Fruit fly (Drosophila melanogaster): ENCODE measurements around the gene CG1677.

CG1677 gene

DNA sequence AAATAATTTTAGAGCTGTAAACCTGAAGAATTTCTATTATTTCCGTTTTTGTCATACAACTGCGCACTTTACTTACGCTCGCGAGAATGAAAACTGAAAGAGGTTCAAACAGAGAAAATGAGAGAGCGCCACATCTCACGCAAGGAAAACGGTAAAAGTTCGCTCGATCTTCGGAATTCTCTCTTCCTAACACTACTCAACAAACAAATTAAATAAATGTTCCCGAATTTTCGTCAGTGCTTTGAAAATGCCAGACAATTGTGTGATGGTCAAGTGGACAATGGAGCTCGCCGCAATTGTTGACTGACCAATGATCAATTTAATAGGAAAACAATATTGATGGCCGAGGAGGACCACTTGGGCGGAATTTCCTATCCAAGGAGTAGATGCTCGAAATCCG lies at the start of gene CG1677:
Gene CG1677, minus strand, starts transcription at position 101 of the 400 bp plus-strand sequence.
- TF ChIP-seq pan (optimal IDR thresholded peaks at IDR 0.05) = no peak
- no peak for TF ChIP-seq usp (GFP tag; optimal IDR thresholded peaks at IDR 0.05)
- no peak for TF ChIP-seq EcR (GFP tag; optimal IDR thresholded peaks at IDR 0.05)
- no peak for TF ChIP-seq psq (optimal IDR thresholded peaks at IDR 0.05)

- no peak for TF ChIP-seq usp (GFP tag; optimal IDR thresholded peaks at IDR 0.05)
- TF ChIP-seq Dll (optimal IDR thresholded peaks at IDR 0.05) = no peak
- no peak for TF ChIP-seq CG8478 (optimal IDR thresholded peaks at IDR 0.05)
- TF ChIP-seq pan (optimal IDR thresholded peaks at IDR 0.05) = no peak
- no peak for TF ChIP-seq psq (optimal IDR thresholded peaks at IDR 0.05)
- TF ChIP-seq EcR (GFP tag; optimal IDR thresholded peaks at IDR 0.05) = no peak
These were observed 47.6 kb upstream of the CG1677 start, which contains the start of gene CG43198 for dm6 chrX:7453236-7453635. Gene CG43198, minus strand, starts transcription at chrX:7453336.

DNA sequence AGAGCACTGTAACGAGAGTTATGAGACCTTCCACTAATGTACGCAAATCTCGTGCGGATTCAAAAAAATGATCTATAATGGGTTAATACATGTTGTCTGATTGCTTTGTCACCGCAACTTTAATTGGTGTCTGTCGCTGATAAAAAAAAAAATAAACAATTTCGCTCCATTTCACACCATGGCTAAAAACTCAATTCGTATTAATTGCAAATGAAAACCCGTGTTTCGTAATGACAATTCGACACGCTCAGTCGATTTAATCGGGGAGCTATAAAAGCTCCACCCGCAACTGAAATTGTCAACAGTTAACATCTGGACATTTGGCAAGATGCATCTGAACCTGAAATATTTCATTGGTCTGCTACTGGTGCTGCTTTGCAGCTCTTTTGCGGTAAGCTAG lies 46.3 kb upstream of the CG1677 start, which contains the start of gene CG11368:
Gene CG11368, plus strand, starts transcription at position 301 of the 400 bp plus-strand sequence.
- TF ChIP-seq CG8478 (optimal IDR thresholded peaks at IDR 0.05) = no peak
- TF ChIP-seq Dll (optimal IDR thresholded peaks at IDR 0.05) = no peak
- TF ChIP-seq EcR (GFP tag; optimal IDR thresholded peaks at IDR 0.05) = no peak
- no peak for TF ChIP-seq pan (optimal IDR thresholded peaks at IDR 0.05)
- TF ChIP-seq psq (optimal IDR thresholded peaks at IDR 0.05) = no peak
- no peak for TF ChIP-seq usp (GFP tag; optimal IDR thresholded peaks at IDR 0.05)

dm6 chrX:7445023-7445422 lies 39.4 kb upstream of the CG1677 start:
- no peak for TF ChIP-seq Dll (optimal IDR thresholded peaks at IDR 0.05)
- no peak for TF ChIP-seq EcR (GFP tag; optimal IDR thresholded peaks at IDR 0.05)
- TF ChIP-seq usp (GFP tag; optimal IDR thresholded peaks at IDR 0.05) = no peak
- TF ChIP-seq pan (optimal IDR thresholded peaks at IDR 0.05) = no peak
- no peak for TF ChIP-seq psq (optimal IDR thresholded peaks at IDR 0.05)
- TF ChIP-seq CG8478 (optimal IDR thresholded peaks at IDR 0.05) = no peak

DNA sequence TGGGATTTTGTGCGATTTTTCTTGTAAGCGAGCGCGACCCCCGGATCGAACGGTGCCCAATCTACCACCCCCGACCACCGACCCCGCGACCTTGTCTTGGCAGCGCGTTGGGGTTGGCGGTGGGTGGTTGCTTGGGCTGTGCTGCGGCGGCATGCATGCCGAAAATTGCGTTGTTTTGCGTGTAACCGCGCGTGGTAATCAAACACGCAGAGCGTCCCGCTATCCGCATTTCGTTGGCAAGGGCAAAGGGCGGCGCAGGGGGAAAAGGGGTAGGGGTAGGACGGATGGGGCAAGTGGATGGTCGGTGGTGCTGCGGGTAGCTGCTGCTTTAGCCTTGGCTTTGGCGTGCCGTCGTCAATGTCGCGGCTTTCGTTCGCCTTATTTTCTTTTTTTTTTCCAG lies 26.8 kb upstream of the CG1677 start:
- TF ChIP-seq CG8478 (optimal IDR thresholded peaks at IDR 0.05) (no peak), Dll (optimal IDR thresholded peaks at IDR 0.05) (no peak)

DNA sequence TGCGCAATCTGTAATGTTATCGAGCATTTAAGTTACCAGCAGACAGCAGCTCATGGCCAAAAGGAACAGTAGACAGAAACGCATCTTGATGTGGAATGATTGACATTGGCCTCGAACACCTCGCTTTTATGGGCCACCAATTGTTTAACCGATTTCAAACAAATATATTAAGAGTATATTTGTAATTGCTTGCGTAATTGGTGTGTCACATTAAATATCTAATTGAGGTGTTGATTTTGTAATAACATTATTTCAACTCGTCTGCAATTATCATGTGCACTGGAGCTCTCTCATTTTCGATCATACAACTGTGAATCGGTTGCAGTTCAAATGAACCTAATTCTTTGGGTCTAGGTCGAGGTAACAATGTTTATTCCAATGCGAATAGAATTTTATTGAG lies 20.0 kb upstream of the CG1677 start, which contains the start of gene CG32726:
Gene CG32726, minus strand, starts transcription at position 101 of the 400 bp plus-strand sequence.
- TF ChIP-seq pan (optimal IDR thresholded peaks at IDR 0.05) (no peak), EcR (GFP tag; optimal IDR thresholded peaks at IDR 0.05) (no peak)

DNA sequence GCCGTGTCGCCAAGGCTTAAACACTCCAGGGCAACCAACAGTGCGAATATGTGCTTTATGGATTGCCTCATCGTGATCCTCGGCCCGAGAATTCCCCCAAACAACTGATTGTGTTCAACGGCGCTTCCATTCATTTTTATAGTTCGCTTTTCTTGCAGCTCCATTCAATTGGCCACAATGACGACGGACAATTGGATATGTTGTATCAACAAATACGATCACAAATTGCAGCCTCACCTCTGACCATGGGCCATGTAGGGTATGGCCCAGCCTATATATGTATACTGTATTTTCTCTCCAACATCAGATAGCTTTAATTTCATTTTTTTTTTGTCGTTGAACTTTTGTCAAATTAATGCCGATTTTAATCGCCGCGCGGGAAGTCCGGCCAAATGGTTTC lies 19.1 kb upstream of the CG1677 start, which contains the start of gene CG15036:
Gene CG15036, minus strand, starts transcription at position 101 of the 400 bp plus-strand sequence.
- TF ChIP-seq CG8478 (optimal IDR thresholded peaks at IDR 0.05) (no peak), Dll (optimal IDR thresholded peaks at IDR 0.05) (no peak), usp (GFP tag; optimal IDR thresholded peaks at IDR 0.05) (no peak), pan (optimal IDR thresholded peaks at IDR 0.05) (no peak), psq (optimal IDR thresholded peaks at IDR 0.05) (no peak), EcR (GFP tag; optimal IDR thresholded peaks at IDR 0.05) (no peak)

DNA sequence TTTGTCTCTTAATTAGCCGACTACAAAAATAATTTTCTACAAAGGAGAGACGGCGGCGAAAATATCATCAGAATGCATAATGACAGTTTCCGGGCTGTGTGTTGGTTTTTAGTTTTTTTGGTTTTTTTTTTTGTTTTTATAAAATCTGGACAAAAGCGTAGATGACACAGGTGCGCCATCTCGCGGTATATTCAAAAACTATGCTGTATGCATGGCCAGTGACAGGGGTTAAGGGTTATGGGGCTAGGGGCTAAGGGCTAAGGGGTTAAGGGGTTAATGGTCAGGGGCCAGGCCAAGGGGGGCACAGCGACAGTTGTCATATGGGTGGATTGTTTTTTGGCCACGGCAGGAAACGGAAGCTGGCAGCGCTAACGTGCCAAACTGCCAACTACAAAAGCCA lies 17.0 kb upstream of the CG1677 start:
- no peak for TF ChIP-seq EcR (GFP tag; optimal IDR thresholded peaks at IDR 0.05)
- TF ChIP-seq usp (GFP tag; optimal IDR thresholded peaks at IDR 0.05) = no peak
- no peak for TF ChIP-seq pan (optimal IDR thresholded peaks at IDR 0.05)
- no peak for TF ChIP-seq Dll (optimal IDR thresholded peaks at IDR 0.05)
- TF ChIP-seq CG8478 (optimal IDR thresholded peaks at IDR 0.05) = no peak
- TF ChIP-seq psq (optimal IDR thresholded peaks at IDR 0.05) = no peak

DNA sequence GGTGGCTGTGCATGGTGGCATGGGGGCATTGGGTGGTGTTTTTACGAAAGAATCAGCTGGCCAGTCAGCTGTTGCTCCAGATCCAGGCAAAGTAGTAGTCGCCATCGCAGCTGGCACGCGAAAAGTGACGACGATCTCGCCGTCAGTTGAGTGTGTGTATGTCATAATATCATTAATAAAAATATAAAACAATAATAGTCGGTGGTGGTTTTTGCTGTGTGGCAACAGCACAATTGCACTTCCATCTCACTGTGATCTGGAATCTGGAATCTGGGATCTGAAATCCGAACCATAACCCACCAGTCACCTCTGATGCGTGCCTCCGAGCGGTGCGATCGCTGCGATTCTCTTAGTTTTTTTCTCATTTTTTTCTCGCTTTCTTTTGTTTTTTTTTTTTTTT lies 12.7 kb upstream of the CG1677 start, which contains the start of gene rumpel:
Gene rumpel, plus strand, starts transcription at position 301 of the 400 bp plus-strand sequence.
- no peak for TF ChIP-seq Dll (optimal IDR thresholded peaks at IDR 0.05)
- TF ChIP-seq CG8478 (optimal IDR thresholded peaks at IDR 0.05) = no peak
- no peak for TF ChIP-seq pan (optimal IDR thresholded peaks at IDR 0.05)
- no peak for TF ChIP-seq EcR (GFP tag; optimal IDR thresholded peaks at IDR 0.05)
- no peak for TF ChIP-seq psq (optimal IDR thresholded peaks at IDR 0.05)
- TF ChIP-seq usp (GFP tag; optimal IDR thresholded peaks at IDR 0.05) = no peak

DNA sequence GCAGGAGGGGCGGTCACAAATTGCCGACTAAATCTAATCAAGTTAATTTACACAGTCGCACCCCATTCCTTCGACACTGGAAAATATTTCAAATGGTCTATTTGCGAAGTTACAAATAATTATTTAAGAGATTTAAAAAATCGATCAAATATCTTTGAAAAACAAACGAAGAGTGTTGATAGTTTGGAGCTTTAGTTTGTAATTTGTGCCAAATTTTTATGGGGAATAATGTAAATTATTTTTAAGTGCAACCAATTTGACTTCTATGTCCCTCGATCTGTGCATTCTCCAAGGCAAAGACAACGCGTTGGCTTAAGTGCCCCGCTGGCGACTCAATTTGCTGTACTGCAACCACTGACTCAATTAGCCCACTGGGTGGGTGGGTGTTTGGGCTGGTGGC lies 12.3 kb upstream of the CG1677 start:
- TF ChIP-seq usp (GFP tag; optimal IDR thresholded peaks at IDR 0.05) (no peak), psq (optimal IDR thresholded peaks at IDR 0.05) (no peak), CG8478 (optimal IDR thresholded peaks at IDR 0.05) (no peak), Dll (optimal IDR thresholded peaks at IDR 0.05) (no peak), EcR (GFP tag; optimal IDR thresholded peaks at IDR 0.05) (no peak), pan (optimal IDR thresholded peaks at IDR 0.05) (no peak)

dm6 chrX:7416953-7417352 lies 11.4 kb upstream of the CG1677 start, which contains the start of gene CG34337:
Gene CG34337, plus strand, starts transcription at chrX:7417253.
- TF ChIP-seq usp (GFP tag; optimal IDR thresholded peaks at IDR 0.05) (no peak), CG8478 (optimal IDR thresholded peaks at IDR 0.05) (no peak), Dll (optimal IDR thresholded peaks at IDR 0.05) (no peak), EcR (GFP tag; optimal IDR thresholded peaks at IDR 0.05) (no peak), pan (optimal IDR thresholded peaks at IDR 0.05) (no peak), psq (optimal IDR thresholded peaks at IDR 0.05) (no peak)

dm6 chrX:7415027-7415426 lies 9.4 kb upstream of the CG1677 start:
- TF ChIP-seq CG8478 (optimal IDR thresholded peaks at IDR 0.05) (no peak), pan (optimal IDR thresholded peaks at IDR 0.05) (no peak), EcR (GFP tag; optimal IDR thresholded peaks at IDR 0.05) (no peak), psq (optimal IDR thresholded peaks at IDR 0.05) (no peak), usp (GFP tag; optimal IDR thresholded peaks at IDR 0.05) (no peak), Dll (optimal IDR thresholded peaks at IDR 0.05) (no peak)

DNA sequence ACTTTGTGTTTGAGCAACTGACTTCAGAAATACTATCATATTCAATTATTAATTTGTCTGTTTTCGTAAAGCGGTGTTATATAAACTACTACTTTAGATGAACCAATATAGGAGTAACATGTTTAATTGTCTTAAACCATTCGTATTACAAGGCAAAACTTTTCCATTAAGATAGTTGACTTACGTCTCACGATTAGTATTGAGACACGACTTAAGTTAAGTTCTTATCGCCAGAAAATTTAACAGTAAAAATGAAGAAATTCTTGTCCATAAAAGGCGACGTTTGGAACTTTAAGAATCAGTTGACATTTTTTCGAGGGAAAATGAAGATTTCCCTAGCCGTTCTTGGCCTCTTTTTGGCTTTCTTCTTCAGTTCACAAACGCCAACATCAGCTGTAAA lies 8.0 kb upstream of the CG1677 start, which contains the start of gene CG42705:
Gene CG42705, plus strand, starts transcription at position 301 of the 400 bp plus-strand sequence.
- TF ChIP-seq psq (optimal IDR thresholded peaks at IDR 0.05) = no peak
- TF ChIP-seq usp (GFP tag; optimal IDR thresholded peaks at IDR 0.05) = no peak
- no peak for TF ChIP-seq pan (optimal IDR thresholded peaks at IDR 0.05)
- no peak for TF ChIP-seq EcR (GFP tag; optimal IDR thresholded peaks at IDR 0.05)
- no peak for TF ChIP-seq Dll (optimal IDR thresholded peaks at IDR 0.05)
- TF ChIP-seq CG8478 (optimal IDR thresholded peaks at IDR 0.05) = no peak

Measured in whole organism.